Worm (Caenorhabditis elegans) whole organism, L4 larva: Measurements from ENCODE around the gene T26G10.5.

Experiments used
- D1046.2 ChIP-seq: fragments of 200-800 bp; sonication (Bioruptor generic); IDR thresholded peaks from 2 replicates; pipeline ENCODE4 v1.3.6; 2022; ENCODE audit warnings: missing genetic modification characterization, missing compliant biosample characterization
- F10B5.3 ChIP-seq: sonication (generic microtip); optimal IDR thresholded peaks from 2 replicates; lab custom pipeline; 2016; ENCODE audit warnings: mild to moderate bottlenecking, missing genetic modification characterization, missing compliant biosample characterization
- F26F4.8 ChIP-seq: fragments of 200-800 bp; sonication (Bioruptor generic); conservative IDR thresholded peaks from 2 replicates; pipeline ENCODE4 v1.3.6; 2022; ENCODE audit warnings: missing genetic modification characterization, missing compliant biosample characterization
- T26A8.4 ChIP-seq: fragments of 200-800 bp; sonication (Bioruptor generic); IDR thresholded peaks from 2 replicates; pipeline ENCODE4 v1.3.6; 2022; ENCODE audit warnings: missing genetic modification characterization, missing compliant biosample characterization
- Y48G9A.11 ChIP-seq: fragments of 200-800 bp; sonication (Bioruptor generic); IDR thresholded peaks from 2 replicates; pipeline ENCODE4 v1.3.6; 2022; ENCODE audit warnings: missing genetic modification reagents, missing genetic modification characterization, missing compliant biosample characterization
- ZK337.2 ChIP-seq: fragments of 200-800 bp; sonication (Bioruptor generic); IDR thresholded peaks from 2 replicates; pipeline ENCODE4 v1.3.6; 2022; ENCODE audit warnings: missing genetic modification reagents, missing genetic modification characterization, missing compliant biosample characterization
- ZK546.5 ChIP-seq, 2 experiments: sonication (generic microtip); optimal IDR thresholded peaks; 2 replicates each; lab custom pipeline; 2017; ENCODE audit warnings: missing biosample characterization in 2 of 2, missing genetic modification characterization in 2 of 2
- ama-1 ChIP-seq: fragments of 150-350 bp; optimal IDR thresholded peaks from 2 replicates; lab custom pipeline; 2014; ENCODE audit warnings: inconsistent platforms, mixed read lengths
- arid-1 ChIP-seq: fragments of 200-800 bp; sonication (Bioruptor generic); conservative IDR thresholded peaks from 2 replicates; pipeline ENCODE4 v1.3.6; 2022; ENCODE audit warnings: missing genetic modification reagents, missing genetic modification characterization, missing compliant biosample characterization
- ceh-20 ChIP-seq: fragments of 200-800 bp; sonication (Bioruptor generic); IDR thresholded peaks from 2 replicates; pipeline ENCODE4 v1.3.6; 2022; ENCODE audit warnings: missing genetic modification reagents, missing genetic modification characterization, missing compliant biosample characterization
- ceh-28 ChIP-seq: fragments of 150-350 bp; optimal IDR thresholded peaks from 2 replicates; lab custom pipeline; 2014; ENCODE audit warnings: missing biosample characterization, missing genetic modification reagents, missing genetic modification characterization
- ceh-82 ChIP-seq: sonication (generic microtip); optimal IDR thresholded peaks from 2 replicates; lab custom pipeline; 2017; ENCODE audit warnings: missing biosample characterization, missing genetic modification characterization
- ctbp-1 ChIP-seq: fragments of 200-800 bp; sonication (Bioruptor generic); IDR thresholded peaks from 2 replicates; pipeline ENCODE4 v1.3.6; 2022; ENCODE audit warnings: missing genetic modification reagents, missing genetic modification characterization, missing compliant biosample characterization
- daf-16 ChIP-seq, 3 experiments: sonication (generic microtip); optimal IDR thresholded peaks; 2 replicates each; lab custom pipeline; 2016 to 2017; ENCODE audit warnings: missing genetic modification characterization in 3 of 3, missing genetic modification reagents in 3 of 3, mild to moderate bottlenecking in 2 of 3, missing compliant biosample characterization in 2 of 3, missing biosample characterization in 1 of 3, moderate library complexity in 1 of 3
- daf-19 ChIP-seq: fragments of 200-800 bp; sonication (Bioruptor generic); conservative IDR thresholded peaks from 2 replicates; pipeline ENCODE4 v1.3.6; 2022; ENCODE audit warnings: missing genetic modification characterization, missing compliant biosample characterization
- daf-8 ChIP-seq: fragments of 200-800 bp; sonication (Bioruptor generic); IDR thresholded peaks from 2 replicates; pipeline ENCODE4 v1.3.6; 2022; ENCODE audit warnings: missing genetic modification characterization, missing compliant biosample characterization
- dmd-9 ChIP-seq: fragments of 200-800 bp; sonication (Bioruptor generic); IDR thresholded peaks from 2 replicates; pipeline ENCODE4 v1.3.6; 2022; ENCODE audit warnings: missing genetic modification reagents, missing genetic modification characterization, missing compliant biosample characterization
- dpl-1 ChIP-seq: fragments of 150-350 bp; optimal IDR thresholded peaks from 2 replicates; lab custom pipeline; 2014; ENCODE audit warnings: missing biosample characterization, missing genetic modification reagents, missing genetic modification characterization
- duxl-1 ChIP-seq: sonication (generic microtip); optimal IDR thresholded peaks from 2 replicates; lab custom pipeline; 2016; ENCODE audit warnings: mild to moderate bottlenecking, missing genetic modification characterization, moderate library complexity, missing compliant biosample characterization; ENCODE audit not compliant: poor library complexity
- hlh-30 ChIP-seq: sonication (generic microtip); optimal IDR thresholded peaks from 2 replicates; lab custom pipeline; 2017; ENCODE audit warnings: antibody characterized with exemption, mild to moderate bottlenecking, missing genetic modification characterization, missing compliant biosample characterization; ENCODE audit not compliant: insufficient read depth
- hmg-1.1 ChIP-seq: fragments of 200-800 bp; sonication (Bioruptor generic); IDR thresholded peaks from 2 replicates; pipeline ENCODE4 v1.3.6; 2022; ENCODE audit warnings: missing genetic modification reagents, missing genetic modification characterization, missing compliant biosample characterization
- lim-7 ChIP-seq: fragments of 200-800 bp; sonication (Bioruptor generic); IDR thresholded peaks from 2 replicates; pipeline ENCODE4 v1.3.6; 2022; ENCODE audit warnings: missing genetic modification characterization, missing compliant biosample characterization
- lin-1 ChIP-seq: fragments of 200-800 bp; sonication (Bioruptor generic); IDR thresholded peaks from 2 replicates; pipeline ENCODE4 v1.3.6; 2022; ENCODE audit warnings: missing genetic modification reagents, missing genetic modification characterization, missing compliant biosample characterization
- lin-29 ChIP-seq: fragments of 200-800 bp; sonication (Bioruptor generic); IDR thresholded peaks from 2 replicates; pipeline ENCODE4 v1.3.6; 2022; ENCODE audit warnings: missing genetic modification reagents, missing genetic modification characterization, missing compliant biosample characterization
- lsy-2 ChIP-seq, 2 experiments: fragments of 150-350 bp in 1 of 2; sonication (generic microtip) in 1 of 2; optimal IDR thresholded peaks; 2 replicates each; lab custom pipeline; 2014 to 2017; ENCODE audit warnings: missing biosample characterization in 2 of 2, missing genetic modification characterization in 2 of 2
- madf-5 ChIP-seq, 2 experiments: fragments of 200-800 bp; sonication (Bioruptor generic); IDR thresholded peaks; 2 replicates each; pipeline ENCODE4 v1.3.6; 2022; ENCODE audit warnings: missing compliant biosample characterization in 2 of 2, missing genetic modification characterization in 2 of 2
- mdt-29 ChIP-seq: fragments of 200-800 bp; sonication (Bioruptor generic); IDR thresholded peaks from 2 replicates; pipeline ENCODE4 v1.3.6; 2022; ENCODE audit warnings: missing genetic modification reagents, missing genetic modification characterization, missing compliant biosample characterization
- mes-2 ChIP-seq: sonication (generic microtip); optimal IDR thresholded peaks from 2 replicates; lab custom pipeline; 2016; ENCODE audit warnings: missing genotype, mild to moderate bottlenecking, missing genetic modification characterization, missing compliant biosample characterization; ENCODE audit not compliant: poor library complexity, severe bottlenecking
- nhr-102 ChIP-seq: sonication (generic microtip); optimal IDR thresholded peaks from 2 replicates; lab custom pipeline; 2016; ENCODE audit warnings: mild to moderate bottlenecking, missing genetic modification characterization, moderate library complexity, missing compliant biosample characterization
- nhr-111 ChIP-seq: fragments of 200-800 bp; sonication (Bioruptor generic); optimal IDR thresholded peaks from 2 replicates; lab custom pipeline; 2018; ENCODE audit warnings: mild to moderate bottlenecking, missing genetic modification characterization, missing compliant biosample characterization
- nhr-76 ChIP-seq: fragments of 150-350 bp; optimal IDR thresholded peaks from 2 replicates; lab custom pipeline; 2014; ENCODE audit warnings: missing biosample characterization, missing genetic modification characterization
- nhr-77 ChIP-seq: fragments of 150-350 bp; optimal IDR thresholded peaks from 2 replicates; lab custom pipeline; 2014; ENCODE audit warnings: missing biosample characterization, missing genetic modification characterization
- php-3 ChIP-seq: fragments of 200-800 bp; sonication (Bioruptor generic); IDR thresholded peaks from 2 replicates; pipeline ENCODE4 v1.3.6; 2022; ENCODE audit warnings: missing genetic modification reagents, missing genetic modification characterization, missing compliant biosample characterization
- saeg-2 ChIP-seq: fragments of 200-800 bp; sonication (Bioruptor generic); IDR thresholded peaks from 2 replicates; pipeline ENCODE4 v1.3.6; 2022; ENCODE audit warnings: missing genetic modification reagents, missing genetic modification characterization, missing compliant biosample characterization
- sdz-12 ChIP-seq: fragments of 200-800 bp; sonication (Bioruptor generic); optimal IDR thresholded peaks from 2 replicates; lab custom pipeline; 2018; ENCODE audit warnings: mild to moderate bottlenecking, missing genetic modification characterization, missing compliant biosample characterization
- spr-1 ChIP-seq: sonication (generic microtip); optimal IDR thresholded peaks from 2 replicates; lab custom pipeline; 2016; ENCODE audit warnings: mild to moderate bottlenecking, missing genetic modification characterization, missing compliant biosample characterization
- spr-3 ChIP-seq: fragments of 200-800 bp; sonication (Bioruptor generic); optimal IDR thresholded peaks from 2 replicates; lab custom pipeline; 2018; ENCODE audit warnings: mild to moderate bottlenecking, missing genetic modification characterization, missing compliant biosample characterization
- tag-97 ChIP-seq: fragments of 200-800 bp; sonication (Bioruptor generic); IDR thresholded peaks from 2 replicates; pipeline ENCODE4 v1.3.6; 2022; ENCODE audit warnings: missing genetic modification characterization, missing compliant biosample characterization
- tra-1 ChIP-seq: fragments of 200-800 bp; sonication (Bioruptor generic); IDR thresholded peaks from 2 replicates; pipeline ENCODE4 v1.3.6; 2022; ENCODE audit warnings: missing genetic modification reagents, missing genetic modification characterization, missing compliant biosample characterization
- unc-130 ChIP-seq: sonication (generic microtip); optimal IDR thresholded peaks from 2 replicates; lab custom pipeline; 2016; ENCODE audit warnings: missing genetic modification reagents, missing genetic modification characterization, missing compliant biosample characterization
- unc-39 ChIP-seq: sonication (generic microtip); optimal IDR thresholded peaks from 2 replicates; lab custom pipeline; 2017; ENCODE audit warnings: missing biosample characterization, missing genetic modification characterization
- unc-62 ChIP-seq, 3 experiments: fragments of 150-350 bp in 1 of 3; sonication (generic microtip); optimal IDR thresholded peaks in 2 of 3; peaks in 1 of 3; 1 replicate in 1 of 3; 2 replicates in 2 of 3; lab custom pipeline; 2014 to 2017; ENCODE audit warnings: missing biosample characterization in 3 of 3, missing genetic modification characterization in 3 of 3, missing genetic modification reagents in 3 of 3, missing genotype in 1 of 3
- vab-7 ChIP-seq: fragments of 200-800 bp; sonication (Bioruptor generic); IDR thresholded peaks from 2 replicates; pipeline ENCODE4 v1.3.6; 2022; ENCODE audit warnings: missing genetic modification reagents, missing genetic modification characterization, missing compliant biosample characterization
- ztf-11 ChIP-seq: fragments of 150-350 bp; optimal IDR thresholded peaks from 2 replicates; lab custom pipeline; 2014; ENCODE audit warnings: missing biosample characterization, missing genetic modification characterization
- ztf-7 ChIP-seq: fragments of 150-350 bp; optimal IDR thresholded peaks from 2 replicates; lab custom pipeline; 2014; ENCODE audit warnings: missing biosample characterization, missing genetic modification characterization

Gene T26G10.5

DNA sequence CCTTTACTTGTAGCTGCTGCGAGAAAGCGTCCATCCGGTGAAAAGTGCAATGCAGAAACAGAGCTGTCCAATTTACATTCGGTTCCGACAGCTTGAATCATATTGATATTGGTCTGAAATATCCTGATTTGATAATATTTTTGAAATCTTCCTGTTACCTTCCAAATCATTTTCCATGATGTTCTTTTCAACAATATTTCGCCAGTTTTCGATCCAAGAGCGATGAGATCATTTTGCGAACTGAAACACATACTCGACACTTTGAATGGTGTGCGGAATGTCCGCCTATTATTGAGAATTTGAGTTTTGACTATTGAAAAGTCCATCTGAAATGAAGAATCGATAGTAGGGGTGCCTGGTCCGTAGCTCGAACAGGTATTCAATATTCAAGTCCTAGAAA lies 14.9 kb upstream of the T26G10.5 start, which contains the start of gene emb-30:
emb-30 (minus strand) TSS at position 328 of the 400 bp plus-strand sequence.
- TF ChIP-seq ama-1 (lab: Kevin White, UChicago) (peak; percentile 88), duxl-1 (tag; lab: Kevin White, UChicago) (peak; percentile 34), spr-3 (GFP tag; lab: Kevin White, UChicago) (no peak), ZK337.2 (GFP tag; lab: Robert Waterston, UW) (no peak), nhr-77 (tag; lab: Kevin White, UChicago) (no peak), sdz-12 (GFP tag; lab: Kevin White, UChicago) (no peak), ceh-28 (no peak), ztf-11 (tag; lab: Kevin White, UChicago) (no peak), ctbp-1 (GFP tag; lab: Robert Waterston, UW) (no peak), unc-130 (GFP tag; lab: Kevin White, UChicago) (no peak), madf-5 (GFP tag; IDR thresholded peaks at IDR 0.05; lab: Robert Waterston, UW) (0 out of 4 replicates have a peak, but pooled peaks of 1 of the 2 experiments have one; percentile 2), lin-1 (no peak), daf-19 (GFP tag; lab: Robert Waterston, UW) (no peak; the same call in 1 of the 2 replicates), mdt-29 (no peak), tra-1 (GFP tag; lab: Robert Waterston, UW) (no peak), nhr-102 (tag; lab: Kevin White, UChicago) (no peak), dmd-9 (no peak), tag-97 (GFP tag; lab: Robert Waterston, UW) (no peak), lsy-2 (tag; optimal IDR thresholded peaks at IDR 0.05; lab: Kevin White, UChicago) (peak in 1 of 2 experiments; percentile 20), nhr-76 (tag; lab: Kevin White, UChicago) (no peak), ceh-82 (tag; lab: Kevin White, UChicago) (no peak), dpl-1 (GFP tag; lab: Kevin White, UChicago) (no peak), lim-7 (GFP tag; lab: Robert Waterston, UW) (no peak), spr-1 (tag; lab: Kevin White, UChicago) (no peak), T26A8.4 (GFP tag; lab: Robert Waterston, UW) (no peak), php-3 (GFP tag; lab: Robert Waterston, UW) (no peak), daf-8 (GFP tag; lab: Robert Waterston, UW) (no peak), nhr-111 (GFP tag; lab: Kevin White, UChicago) (no peak), D1046.2 (GFP tag; lab: Robert Waterston, UW) (no peak), daf-16 (GFP tag; optimal IDR thresholded peaks at IDR 0.05; lab: Kevin White, UChicago) (no peak), daf-16 (tag; optimal IDR thresholded peaks at IDR 0.05; lab: Kevin White, UChicago) (peak; percentile 12), hlh-30 (tag; lab: Kevin White, UChicago) (no peak), saeg-2 (GFP tag; lab: Robert Waterston, UW) (no peak), hmg-1.1 (GFP tag; lab: Robert Waterston, UW) (no peak), ceh-20 (GFP tag; lab: Robert Waterston, UW) (no peak), unc-62 (GFP tag; optimal IDR thresholded peaks at IDR 0.05 in 1 of 2; lab: Kevin White, UChicago) (peak in 1 of 2 experiments; percentile 8), unc-62 (tag; optimal IDR thresholded peaks at IDR 0.05; lab: Kevin White, UChicago) (no peak)

DNA sequence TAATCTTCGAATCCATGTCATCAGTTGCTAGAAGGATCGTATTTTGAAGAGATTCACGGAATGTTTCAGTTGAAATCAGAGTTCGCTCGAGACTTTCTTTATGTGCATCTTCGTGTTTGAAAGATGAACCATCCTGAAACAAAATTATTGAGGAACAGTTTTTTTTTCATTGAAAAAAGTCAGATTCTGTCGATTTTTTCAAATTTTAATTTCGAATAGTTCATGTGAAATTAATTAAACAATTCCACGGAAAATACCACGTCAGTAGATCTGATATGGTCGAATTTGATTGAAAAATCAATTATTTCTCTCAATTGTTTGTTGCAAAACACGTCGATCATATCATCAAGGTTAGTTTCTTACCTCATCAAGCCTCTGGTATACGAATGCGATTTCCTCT lies 13.2 kb upstream of the T26G10.5 start, which contains the start of gene F54C8.1:
F54C8.1 (plus strand) TSS at position 301 of the 400 bp plus-strand sequence.
- TF ChIP-seq ceh-20 (GFP tag; lab: Robert Waterston, UW), result no peak
- no peak for TF ChIP-seq daf-19 (GFP tag; lab: Robert Waterston, UW)
- TF ChIP-seq mes-2 (tag; lab: Kevin White, UChicago), result no peak
- TF ChIP-seq lin-29 (GFP tag; lab: Robert Waterston, UW), result no peak
- TF ChIP-seq arid-1, result no peak
- TF ChIP-seq vab-7 (GFP tag; lab: Robert Waterston, UW), result no peak
- no peak for TF ChIP-seq F10B5.3
- TF ChIP-seq F26F4.8 (GFP tag; lab: Robert Waterston, UW), result no peak
- TF ChIP-seq unc-39 (tag; lab: Kevin White, UChicago), result no peak
- TF ChIP-seq ZK546.5 (tag; optimal IDR thresholded peaks at IDR 0.05; lab: Kevin White, UChicago), result no peak
- no peak for TF ChIP-seq ztf-7 (tag; lab: Kevin White, UChicago)
- TF ChIP-seq hmg-1.1 (GFP tag; lab: Robert Waterston, UW), result no peak
- no peak for TF ChIP-seq Y48G9A.11 (GFP tag; lab: Robert Waterston, UW)
- no peak for TF ChIP-seq ceh-28
